Worm (Caenorhabditis elegans) whole organism, early embryonic: ENCODE results near the gene ced-10.

Experiments used
- B0310.2 ChIP-seq: sonication (generic microtip); optimal IDR thresholded peaks from 2 replicates; lab custom pipeline; 2016; ENCODE audit warnings: mild to moderate bottlenecking, missing genetic modification characterization, missing compliant biosample characterization
- F13C5.2 ChIP-seq: sonication (generic microtip); optimal IDR thresholded peaks from 2 replicates; lab custom pipeline; 2017; ENCODE audit warnings: mild to moderate bottlenecking, missing genetic modification characterization, inconsistent platforms, missing compliant biosample characterization
- aly-1 ChIP-seq: sonication (generic microtip); optimal IDR thresholded peaks from 2 replicates; lab custom pipeline; 2016; ENCODE audit warnings: missing genetic modification characterization, missing compliant biosample characterization
- ama-1 ChIP-seq: fragments of 150-350 bp; optimal IDR thresholded peaks from 2 replicates; lab custom pipeline; 2014
- ets-7 ChIP-seq: sonication (generic microtip); optimal IDR thresholded peaks from 2 replicates; lab custom pipeline; 2016; ENCODE audit warnings: missing genotype, missing genetic modification characterization, missing compliant biosample characterization
- flt-1 ChIP-seq: fragments of 200-800 bp; sonication (Bioruptor generic); IDR thresholded peaks from 2 replicates; pipeline ENCODE4 v1.3.6; 2022; ENCODE audit warnings: missing genetic modification characterization, missing compliant biosample characterization
- hmg-4 ChIP-seq: fragments of 200-800 bp; sonication (Bioruptor generic); optimal IDR thresholded peaks from 2 replicates; lab custom pipeline; 2018; ENCODE audit warnings: mild to moderate bottlenecking, missing genetic modification characterization, missing compliant biosample characterization
- hnd-1 ChIP-seq: sonication (generic microtip); optimal IDR thresholded peaks from 2 replicates; lab custom pipeline; 2016; ENCODE audit warnings: missing genetic modification characterization, missing compliant biosample characterization
- sea-1 ChIP-seq: fragments of 200-800 bp; sonication (Bioruptor generic); conservative IDR thresholded peaks from 2 replicates; pipeline ENCODE4 v1.3.6; 2022; ENCODE audit warnings: missing genetic modification characterization, missing compliant biosample characterization
- tbx-11 ChIP-seq: fragments of 200-800 bp; sonication (Bioruptor generic); IDR thresholded peaks from 2 replicates; pipeline ENCODE4 v1.3.6; 2022; ENCODE audit warnings: missing genetic modification characterization, missing compliant biosample characterization
- tbx-37 ChIP-seq: fragments of 200-800 bp; sonication (Bioruptor generic); conservative IDR thresholded peaks from 2 replicates; pipeline ENCODE4 v1.3.6; 2022; ENCODE audit warnings: missing genetic modification reagents, missing genetic modification characterization, missing compliant biosample characterization
- tra-4 ChIP-seq: sonication (generic microtip); optimal IDR thresholded peaks from 2 replicates; lab custom pipeline; 2017; ENCODE audit warnings: missing genetic modification characterization, missing compliant biosample characterization

DNA sequence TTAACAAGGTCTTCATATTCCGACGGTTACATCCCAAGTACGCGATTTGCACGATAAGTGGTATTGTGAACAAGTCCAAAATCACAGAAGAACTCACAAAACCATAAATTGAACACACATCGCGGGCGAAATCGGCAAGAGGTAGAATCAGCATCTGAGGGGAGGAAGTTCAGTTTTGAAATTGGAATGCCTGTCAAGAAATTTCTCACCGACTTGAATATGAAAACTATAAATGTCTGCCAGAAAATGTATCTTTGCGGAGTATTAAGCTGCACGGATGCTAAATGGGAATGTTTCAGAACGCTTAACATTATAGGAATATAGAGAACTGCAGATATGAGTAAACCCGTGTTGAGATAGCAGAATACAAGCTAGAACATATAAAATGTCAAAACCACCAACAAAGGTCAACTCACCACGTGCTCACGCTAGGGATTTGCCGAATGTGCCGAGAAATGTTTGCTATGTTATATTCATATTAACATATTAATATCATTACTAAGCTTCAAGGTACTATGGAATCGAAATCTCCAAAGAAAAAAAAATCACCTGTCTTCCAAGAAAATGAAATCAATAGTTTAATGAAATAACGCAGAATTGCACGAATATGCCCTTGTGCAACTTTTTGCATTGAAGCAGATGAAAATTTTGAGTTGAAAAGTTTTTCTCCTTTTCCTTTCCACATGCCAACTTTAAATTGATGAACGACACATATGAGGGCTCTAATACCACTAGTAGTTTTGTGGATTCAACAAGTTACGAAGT is 26.9 kb downstream of the ced-10 start, which contains the start of gene srz-82:
- TF ChIP-seq ets-7 (tag; lab: Kevin White, UChicago): no peak
- TF ChIP-seq ama-1 (lab: Kevin White, UChicago): no peak
- TF ChIP-seq F13C5.2 (tag; lab: Kevin White, UChicago): no peak
- TF ChIP-seq flt-1 (GFP tag; lab: Robert Waterston, UW): no peak
- no peak for TF ChIP-seq hmg-4 (GFP tag; lab: Kevin White, UChicago)
- TF ChIP-seq tbx-11 (GFP tag; lab: Robert Waterston, UW): no peak
- no peak for TF ChIP-seq tra-4 (tag; lab: Kevin White, UChicago)
- TF ChIP-seq hnd-1: no peak
- TF ChIP-seq aly-1: no peak
- TF ChIP-seq B0310.2 (tag; lab: Kevin White, UChicago): no peak
- TF ChIP-seq sea-1 (GFP tag; lab: Robert Waterston, UW): no peak
- TF ChIP-seq tbx-37 (GFP tag; lab: Robert Waterston, UW): no peak
